Worm (Caenorhabditis elegans): ENCODE results near the gene set-23.
"Not testable (repeated sequence)": the region's sequence is repeated elsewhere in the genome, so short reads cannot be mapped to it uniquely, and the experiment has no call there.

Gene set-23

ce11 chrIV:1601357-1601756 is at the start of gene set-23:
Gene set-23, plus strand, starts transcription at chrIV:1601657.
- TF ChIP-seq unc-62 (GFP tag; optimal IDR thresholded peaks at IDR 0.05) = no peak

- TF ChIP-seq unc-62 (GFP tag; optimal IDR thresholded peaks at IDR 0.05) = no peak
These were observed 48.1 kb upstream of the set-23 start, which contains the start of gene C34H4.2 for ce11 chrIV:1553195-1553918. Gene C34H4.2, plus strand, starts transcription at chrIV:1553752.

ce11 chrIV:1555021-1555720 is 46.3 kb upstream of the set-23 start, which contains the start of gene C34H4.1:
Gene C34H4.1, plus strand, starts transcription at chrIV:1555579.
- TF ChIP-seq unc-62 (GFP tag; optimal IDR thresholded peaks at IDR 0.05) = no peak

- TF ChIP-seq unc-62 (GFP tag; optimal IDR thresholded peaks at IDR 0.05) = no peak
These were observed 41.5 kb upstream of the set-23 start, which contains the start of gene Y41D4B.17 for ce11 chrIV:1559931-1560330. Gene Y41D4B.17, plus strand, starts transcription at chrIV:1560104.

ce11 chrIV:1561884-1562283 is 39.6 kb upstream of the set-23 start, which contains the start of gene hpo-6:
Gene hpo-6, plus strand, starts transcription at chrIV:1562184.
- no peak for TF ChIP-seq unc-62 (GFP tag; optimal IDR thresholded peaks at IDR 0.05)

ce11 chrIV:1563476-1564131 is 37.9 kb upstream of the set-23 start, which contains the start of gene Y41D4B.15:
Gene Y41D4B.15, plus strand, starts transcription at chrIV:1564081.
- no peak for TF ChIP-seq unc-62 (GFP tag; optimal IDR thresholded peaks at IDR 0.05)

ce11 chrIV:1565725-1566124 is 35.7 kb upstream of the set-23 start:
- no peak for TF ChIP-seq unc-62 (GFP tag; optimal IDR thresholded peaks at IDR 0.05)

ce11 chrIV:1567577-1567976 is 33.9 kb upstream of the set-23 start:
- TF ChIP-seq unc-62 (GFP tag; optimal IDR thresholded peaks at IDR 0.05) = no peak

- TF ChIP-seq unc-62 (GFP tag; optimal IDR thresholded peaks at IDR 0.05) = no peak
These were observed 24.7 kb upstream of the set-23 start, which contains the start of gene Y41D4B.14 for ce11 chrIV:1576731-1577130. Gene Y41D4B.14, plus strand, starts transcription at chrIV:1577031.

ce11 chrIV:1595802-1596201 is 5.7 kb upstream of the set-23 start, which contains the start of gene npp-8:
Gene npp-8, minus strand, starts transcription at chrIV:1595824.
- no peak for TF ChIP-seq unc-62 (GFP tag; optimal IDR thresholded peaks at IDR 0.05)

ce11 chrIV:1597018-1597417 is 4.4 kb upstream of the set-23 start, which contains the start of gene ced-2:
Gene ced-2, plus strand, starts transcription at chrIV:1597318.
- TF ChIP-seq unc-62 (GFP tag; optimal IDR thresholded peaks at IDR 0.05) = no peak

- TF ChIP-seq unc-62 (GFP tag; optimal IDR thresholded peaks at IDR 0.05) = no peak
These were observed 673 bp upstream of the set-23 start for ce11 chrIV:1600784-1601183.

ce11 chrIV:1602936-1603457 is 1.5 kb downstream of the set-23 start:
- no peak for TF ChIP-seq unc-62 (GFP tag; optimal IDR thresholded peaks at IDR 0.05)

ce11 chrIV:1605276-1605762 is 3.9 kb downstream of the set-23 start, which contains the start of gene Y41D4B.11:
Gene Y41D4B.11, plus strand, starts transcription at chrIV:1605712.
- no peak for TF ChIP-seq unc-62 (GFP tag; optimal IDR thresholded peaks at IDR 0.05)

- TF ChIP-seq unc-62 (GFP tag; optimal IDR thresholded peaks at IDR 0.05) = not testable (repeated sequence)
These were observed 8.5 kb downstream of the set-23 start, which contains the start of gene dsl-3 for ce11 chrIV:1609973-1610372. Gene dsl-3, plus strand, starts transcription at chrIV:1610273.

All from whole organism, dauer.